Fruit fly (Drosophila melanogaster) whole organism, embryonic: ENCODE data around the gene CG15742.

Experiments
- ATbp ChIP-seq: fragments of 200-800 bp; sonication (Bioruptor generic); optimal IDR thresholded peaks from 2 replicates; lab custom pipeline; 2017; ENCODE audit warnings: missing biosample characterization, mild to moderate bottlenecking, missing genetic modification characterization, missing genetic modification reagents
- Adf1 ChIP-seq: fragments of 200-800 bp; sonication (Bioruptor generic); IDR thresholded peaks from 2 replicates; pipeline ENCODE4 v1.3.6; 2022; ENCODE audit warnings: missing biosample characterization, missing genetic modification characterization
- Aef1 ChIP-seq: fragments of 200-800 bp; sonication (Bioruptor generic); IDR thresholded peaks from 3 replicates; pipeline ENCODE4 v1.3.6; 2022; ENCODE audit warnings: missing biosample characterization, missing genetic modification characterization
- CG10274 ChIP-seq: fragments of 200-800 bp; sonication (Bioruptor generic); optimal IDR thresholded peaks from 3 replicates; lab custom pipeline; 2017; ENCODE audit warnings: missing biosample characterization, mild to moderate bottlenecking, missing genetic modification characterization
- CG10543 ChIP-seq: fragments of 200-800 bp; sonication (Bioruptor generic); optimal IDR thresholded peaks from 3 replicates; lab custom pipeline; 2017; ENCODE audit warnings: missing biosample characterization, mild to moderate bottlenecking, missing genetic modification characterization, moderate library complexity
- CG12155 ChIP-seq: fragments of 200-800 bp; sonication (Bioruptor generic); optimal IDR thresholded peaks from 3 replicates; lab custom pipeline; 2016; ENCODE audit warnings: missing biosample characterization, missing genetic modification characterization
- CG12299 ChIP-seq: fragments of 200-800 bp; sonication (Bioruptor generic); optimal IDR thresholded peaks from 2 replicates; lab custom pipeline; 2018; ENCODE audit warnings: missing biosample characterization, mild to moderate bottlenecking, missing genetic modification characterization
- CG13123 ChIP-seq: fragments of 200-800 bp; sonication (Bioruptor generic); optimal IDR thresholded peaks from 2 replicates; lab custom pipeline; 2016; ENCODE audit warnings: missing biosample characterization, missing genetic modification characterization
- CG13775 ChIP-seq: fragments of 200-800 bp; sonication (Bioruptor generic); optimal IDR thresholded peaks from 3 replicates; lab custom pipeline; 2017; ENCODE audit warnings: missing biosample characterization, mild to moderate bottlenecking, missing genetic modification characterization
- CG17385 ChIP-seq: fragments of 200-800 bp; sonication (Bioruptor generic); optimal IDR thresholded peaks from 3 replicates; lab custom pipeline; 2018; ENCODE audit warnings: missing biosample characterization, mild to moderate bottlenecking, missing genetic modification characterization
- CG18262 ChIP-seq: fragments of 200-800 bp; optimal IDR thresholded peaks from 3 replicates; lab custom pipeline; 2019; ENCODE audit warnings: missing biosample characterization, mild to moderate bottlenecking, missing genetic modification characterization, moderate library complexity
- CG1832 ChIP-seq: fragments of 200-800 bp; sonication (Bioruptor generic); optimal IDR thresholded peaks from 2 replicates; lab custom pipeline; 2017; ENCODE audit warnings: missing biosample characterization, mild to moderate bottlenecking, missing genetic modification characterization, inconsistent platforms
- CG2120 ChIP-seq: fragments of 200-800 bp; sonication (Bioruptor generic); optimal IDR thresholded peaks from 3 replicates; lab custom pipeline; 2016; ENCODE audit warnings: missing biosample characterization, missing genetic modification characterization
- CG33213 ChIP-seq: fragments of 200-800 bp; sonication (Bioruptor generic); optimal IDR thresholded peaks from 3 replicates; lab custom pipeline; 2016; ENCODE audit warnings: missing biosample characterization, missing genetic modification characterization
- CG7839 ChIP-seq: fragments of 200-800 bp; sonication (Bioruptor generic); optimal IDR thresholded peaks from 3 replicates; lab custom pipeline; 2018; ENCODE audit warnings: missing biosample characterization, mild to moderate bottlenecking, missing genetic modification characterization, moderate library complexity
- CG7928 ChIP-seq: fragments of 200-800 bp; sonication (Bioruptor generic); optimal IDR thresholded peaks from 2 replicates; lab custom pipeline; 2017; ENCODE audit warnings: missing biosample characterization, mild to moderate bottlenecking, missing genetic modification characterization
- CG8388 ChIP-seq: fragments of 200-800 bp; sonication (Bioruptor generic); optimal IDR thresholded peaks from 2 replicates; lab custom pipeline; 2019; ENCODE audit warnings: missing biosample characterization, mild to moderate bottlenecking, missing genetic modification characterization, moderate library complexity
- D ChIP-seq, 2 experiments: fragments of 200-800 bp in 1 of 2; fragments of >200 bp in 1 of 2; sonication (Bioruptor generic) in 1 of 2; optimal IDR thresholded peaks; 2 replicates in 1 of 2; 3 replicates in 1 of 2; lab custom pipeline; 2017; ENCODE audit warnings: mild to moderate bottlenecking in 1 of 2, missing biosample characterization in 1 of 2, missing genetic modification characterization in 1 of 2, missing genetic modification reagents in 1 of 2
- Dbx ChIP-seq: fragments of 200-800 bp; sonication (Bioruptor generic); IDR thresholded peaks from 3 replicates; pipeline ENCODE4 v1.3.6; 2022; ENCODE audit warnings: missing biosample characterization, missing genetic modification characterization
- Dip2 ChIP-seq: fragments of 200-800 bp; sonication (Bioruptor generic); IDR thresholded peaks from 2 replicates; pipeline ENCODE4 v1.3.6; 2022; ENCODE audit warnings: missing biosample characterization, missing genetic modification characterization
- Eip74EF ChIP-seq, 2 experiments: fragments of 200-800 bp in 1 of 2; fragments of >200 bp in 1 of 2; sonication (Bioruptor generic) in 1 of 2; optimal IDR thresholded peaks; 2 replicates each; lab custom pipeline; 2017 to 2019; ENCODE audit warnings: missing biosample characterization in 2 of 2, missing genetic modification characterization in 2 of 2, mild to moderate bottlenecking in 1 of 2, moderate library complexity in 1 of 2
- HLH54F ChIP-seq: fragments of 200-800 bp; sonication (Bioruptor generic); optimal IDR thresholded peaks from 3 replicates; lab custom pipeline; 2016; ENCODE audit warnings: missing biosample characterization, missing genetic modification characterization
- Jarid2 ChIP-seq: fragments of 200-800 bp; sonication (Bioruptor generic); optimal IDR thresholded peaks from 3 replicates; lab custom pipeline; 2017; ENCODE audit warnings: mild to moderate bottlenecking, missing biosample characterization, missing genetic modification reagents, missing genetic modification characterization
- Optix ChIP-seq: fragments of 200-800 bp; sonication (Bioruptor generic); IDR thresholded peaks from 3 replicates; pipeline ENCODE4 v1.3.6; 2022; ENCODE audit warnings: missing biosample characterization, missing genetic modification characterization
- Pdp1 ChIP-seq, 2 experiments: fragments of 200-800 bp; sonication (Bioruptor generic); optimal IDR thresholded peaks; 3 replicates each; lab custom pipeline; 2016; ENCODE audit warnings: missing biosample characterization in 2 of 2, missing genetic modification characterization in 2 of 2, mild to moderate bottlenecking in 1 of 2, moderate library complexity in 1 of 2
- Sox102F ChIP-seq: fragments of 200-800 bp; sonication (Bioruptor generic); optimal IDR thresholded peaks from 2 replicates; lab custom pipeline; 2018; ENCODE audit warnings: missing biosample characterization, mild to moderate bottlenecking, missing genetic modification characterization, moderate library complexity
- Sry-δ ChIP-seq: fragments of 200-800 bp; sonication (Bioruptor generic); optimal IDR thresholded peaks from 2 replicates; lab custom pipeline; 2016; ENCODE audit warnings: missing biosample characterization, missing genetic modification characterization
- ato ChIP-seq: fragments of 200-800 bp; sonication (Bioruptor generic); IDR thresholded peaks from 2 replicates; pipeline ENCODE4 v1.3.6; 2022; ENCODE audit warnings: missing biosample characterization, missing genetic modification characterization; ENCODE audit not compliant: partially characterized antibody
- btn ChIP-seq: fragments of 200-800 bp; sonication (Bioruptor generic); optimal IDR thresholded peaks from 2 replicates; lab custom pipeline; 2016; ENCODE audit warnings: missing biosample characterization, missing genetic modification characterization
- cg ChIP-seq: fragments of 200-800 bp; sonication (Bioruptor generic); optimal IDR thresholded peaks from 3 replicates; lab custom pipeline; 2019; ENCODE audit warnings: missing biosample characterization, mild to moderate bottlenecking, missing genetic modification characterization, moderate library complexity
- crol ChIP-seq: fragments of 200-800 bp; sonication (Bioruptor generic); IDR thresholded peaks from 2 replicates; pipeline ENCODE4 v1.3.6; 2022; ENCODE audit warnings: missing biosample characterization, missing genetic modification characterization
- ems ChIP-seq: fragments of 200-800 bp; sonication (Bioruptor generic); optimal IDR thresholded peaks from 3 replicates; lab custom pipeline; 2016; ENCODE audit warnings: missing biosample characterization, missing genetic modification characterization
- exex ChIP-seq: fragments of 200-800 bp; sonication (Bioruptor generic); optimal IDR thresholded peaks from 4 replicates; lab custom pipeline; 2018; ENCODE audit warnings: missing biosample characterization, mild to moderate bottlenecking, missing genetic modification characterization, moderate library complexity
- eyg ChIP-seq: fragments of 200-800 bp; sonication (Bioruptor generic); optimal IDR thresholded peaks from 3 replicates; lab custom pipeline; 2016; ENCODE audit warnings: missing biosample characterization, missing genetic modification characterization
- hb ChIP-seq: fragments of 200-800 bp; sonication (Bioruptor generic); IDR thresholded peaks from 3 replicates; pipeline ENCODE4 v1.3.6; 2022; ENCODE audit warnings: missing biosample characterization, missing genetic modification characterization; ENCODE audit not compliant: partially characterized antibody
- lmd ChIP-seq: fragments of 200-800 bp; sonication (Bioruptor generic); IDR thresholded peaks from 2 replicates; pipeline ENCODE4 v1.3.6; 2022; ENCODE audit warnings: missing biosample characterization, missing genetic modification characterization
- mirr ChIP-seq: fragments of 200-800 bp; sonication (Bioruptor generic); optimal IDR thresholded peaks from 3 replicates; lab custom pipeline; 2018; ENCODE audit warnings: missing biosample characterization, mild to moderate bottlenecking, missing genetic modification characterization
- nau ChIP-seq: fragments of 200-800 bp; sonication (Bioruptor generic); optimal IDR thresholded peaks from 3 replicates; lab custom pipeline; 2017; ENCODE audit warnings: missing biosample characterization, mild to moderate bottlenecking, missing genetic modification characterization, missing genetic modification reagents
- nom ChIP-seq: fragments of 200-800 bp; sonication (Bioruptor generic); optimal IDR thresholded peaks from 2 replicates; lab custom pipeline; 2017; ENCODE audit warnings: missing biosample characterization, missing genetic modification characterization, mild to moderate bottlenecking, moderate library complexity, missing genetic modification reagents
- org-1 ChIP-seq: fragments of 200-800 bp; sonication (Bioruptor generic); optimal IDR thresholded peaks from 2 replicates; lab custom pipeline; 2017; ENCODE audit warnings: missing biosample characterization, missing genetic modification characterization
- pnt ChIP-seq: fragments of 200-800 bp; sonication (Bioruptor generic); optimal IDR thresholded peaks from 3 replicates; lab custom pipeline; 2016; ENCODE audit warnings: missing biosample characterization, missing genetic modification characterization
- ranshi ChIP-seq: fragments of 200-800 bp; sonication (Bioruptor generic); IDR thresholded peaks from 2 replicates; pipeline ENCODE4 v1.3.6; 2022; ENCODE audit warnings: missing biosample characterization, missing genetic modification characterization
- row ChIP-seq: fragments of 200-800 bp; sonication (Bioruptor generic); IDR thresholded peaks from 3 replicates; pipeline ENCODE4 v1.3.6; 2022; ENCODE audit warnings: missing biosample characterization, missing genetic modification characterization
- slp2 ChIP-seq: fragments of 200-800 bp; sonication (Bioruptor generic); optimal IDR thresholded peaks from 2 replicates; lab custom pipeline; 2016; ENCODE audit warnings: missing biosample characterization, missing genetic modification characterization
- sug ChIP-seq: fragments of 200-800 bp; optimal IDR thresholded peaks from 2 replicates; lab custom pipeline; 2019; ENCODE audit warnings: missing biosample characterization, mild to moderate bottlenecking, missing genetic modification characterization, moderate library complexity
- tgo ChIP-seq: fragments of 200-800 bp; sonication (Bioruptor generic); IDR thresholded peaks from 3 replicates; pipeline ENCODE4 v1.3.6; 2022; ENCODE audit warnings: missing biosample characterization, missing genetic modification characterization
- yki ChIP-seq: fragments of >200 bp; optimal IDR thresholded peaks from 3 replicates; lab custom pipeline; 2018

CG15742 gene

DNA sequence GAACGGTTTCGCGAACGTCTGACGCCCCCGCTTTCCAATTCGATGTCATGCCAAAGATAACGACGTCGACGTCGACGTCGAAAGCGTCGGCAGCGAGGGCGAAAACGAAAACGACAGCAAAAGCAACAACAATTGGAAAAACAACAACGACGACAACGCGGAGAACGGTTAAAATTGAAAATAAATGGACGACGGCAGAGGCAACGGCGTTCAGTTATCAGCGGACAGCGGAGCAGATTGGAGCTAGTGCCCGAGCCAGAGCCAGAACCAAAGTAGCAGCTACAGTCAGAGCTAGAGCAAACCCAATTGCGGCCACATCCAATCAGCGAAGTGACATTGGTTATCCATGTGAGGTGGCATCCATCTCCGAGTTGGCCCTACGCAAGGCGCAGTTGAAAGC is 47.0 kb upstream of the CG15742 start (continued):
- peak; percentile 50 for TF ChIP-seq Jarid2
- TF ChIP-seq CG12299 (tag; lab: Kevin White, UChicago): no peak
- peak; percentile 28 for TF ChIP-seq nom (GFP tag; lab: Kevin White, UChicago)
- TF ChIP-seq exex (tag; lab: Kevin White, UChicago): peak; percentile 19
- TF ChIP-seq Eip74EF (GFP tag; optimal IDR thresholded peaks at IDR 0.05; lab: Kevin White, UChicago): no peak
- TF ChIP-seq CG1832 (GFP tag; lab: Kevin White, UChicago): no peak
- no peak for TF ChIP-seq CG33213 (GFP tag; lab: Kevin White, UChicago)
- TF ChIP-seq Sox102F (GFP tag; lab: Kevin White, UChicago): no peak
- no peak for TF ChIP-seq HLH54F (GFP tag; lab: Kevin White, UChicago)
- TF ChIP-seq sug (tag; lab: Kevin White, UChicago): peak; percentile 12

DNA sequence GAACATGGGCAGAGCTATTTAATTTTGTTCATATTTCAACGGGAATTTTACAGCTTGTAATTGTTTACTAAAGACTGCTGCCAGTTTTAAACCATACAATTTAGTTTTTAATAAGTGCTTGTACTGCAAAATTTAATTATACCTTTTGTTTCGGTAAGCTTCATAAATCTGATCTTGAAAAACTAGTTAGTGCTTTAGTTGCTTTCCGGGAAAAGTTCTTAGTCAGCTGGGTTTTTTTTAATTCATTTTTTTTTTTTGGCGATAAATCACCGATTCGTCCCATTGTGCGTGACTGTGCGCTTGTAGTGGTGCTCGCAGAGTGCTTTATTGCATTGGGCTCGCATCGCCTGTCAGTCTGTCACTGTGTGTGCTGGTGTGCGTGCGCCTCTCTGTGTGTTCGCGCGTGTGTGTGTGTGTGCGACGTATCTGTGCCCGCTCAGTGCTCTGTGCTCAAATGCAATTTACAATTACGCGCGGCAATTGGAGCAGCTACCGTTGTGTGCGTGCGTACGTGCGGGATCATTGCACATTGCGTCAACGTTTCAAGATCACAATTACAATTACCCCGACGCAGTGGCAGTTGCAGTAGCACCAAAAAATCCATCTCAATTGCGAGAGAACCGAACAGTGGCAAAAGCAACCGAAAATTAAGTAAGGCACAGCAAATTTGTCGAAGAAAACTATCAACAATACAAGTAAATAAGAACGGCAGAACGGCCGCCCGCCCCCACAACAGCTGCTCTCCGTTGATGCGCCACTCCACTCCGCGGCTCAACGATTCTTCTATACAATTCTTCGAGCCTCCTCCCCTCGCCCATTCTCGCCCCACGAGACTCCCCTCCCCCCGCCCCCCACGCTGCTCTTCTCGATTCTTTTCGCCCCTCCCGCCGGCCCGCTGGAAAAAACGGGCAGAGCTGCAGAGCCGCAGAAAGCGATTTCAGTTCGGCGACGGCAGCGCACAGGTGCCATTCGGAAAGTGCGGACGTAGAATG is 45.7 kb upstream of the CG15742 start:
- TF ChIP-seq CG12155 (GFP tag; lab: Kevin White, UChicago) (no peak), CG13123 (GFP tag; lab: Kevin White, UChicago) (no peak), lmd (GFP tag; lab: Robert Waterston, UW) (no peak), pnt (GFP tag; lab: Kevin White, UChicago) (no peak), Dip2 (GFP tag; lab: Robert Waterston, UW) (no peak), org-1 (GFP tag; lab: Kevin White, UChicago) (no peak), CG7839 (tag; lab: Kevin White, UChicago) (peak; percentile 7), D (optimal IDR thresholded peaks at IDR 0.05; lab: Kevin White, UChicago) (no peak), D (GFP tag; optimal IDR thresholded peaks at IDR 0.05; lab: Kevin White, UChicago) (peak; percentile 2), hb (GFP tag; lab: Robert Waterston, UW) (no peak), Sry-δ (GFP tag; lab: Kevin White, UChicago) (no peak), CG8388 (GFP tag; lab: Kevin White, UChicago) (no peak), CG18262 (no peak), ATbp (GFP tag; lab: Kevin White, UChicago) (peak; percentile 26), Optix (GFP tag; lab: Robert Waterston, UW) (no peak), CG7928 (no peak), mirr (GFP tag; lab: Kevin White, UChicago) (no peak), ranshi (GFP tag; lab: Robert Waterston, UW) (no peak), slp2 (GFP tag; lab: Kevin White, UChicago) (no peak), cg (GFP tag; lab: Kevin White, UChicago) (peak; percentile 83), nau (GFP tag; lab: Kevin White, UChicago) (peak; percentile 28), row (GFP tag; lab: Robert Waterston, UW) (peak; percentile 63), eyg (GFP tag; lab: Kevin White, UChicago) (no peak), tgo (GFP tag; lab: Robert Waterston, UW) (no peak), crol (GFP tag; lab: Robert Waterston, UW) (peak; percentile 98), CG2120 (GFP tag; lab: Kevin White, UChicago) (peak; percentile 12), Dbx (no peak), CG13775 (GFP tag; lab: Kevin White, UChicago) (no peak), CG10543 (GFP tag; lab: Kevin White, UChicago) (peak; percentile 23), Pdp1 (GFP tag; optimal IDR thresholded peaks at IDR 0.05; lab: Kevin White, UChicago) (peak in 1 of 2 experiments; percentile 25), Aef1 (GFP tag; lab: Robert Waterston, UW) (no peak), yki (no peak), btn (GFP tag; lab: Kevin White, UChicago) (no peak), CG10274 (GFP tag; lab: Kevin White, UChicago) (no peak), CG17385 (GFP tag; lab: Kevin White, UChicago) (no peak), ems (GFP tag; lab: Kevin White, UChicago) (no peak), Adf1 (GFP tag; lab: Robert Waterston, UW) (peak; percentile 45), ato (GFP tag; lab: Robert Waterston, UW) (no peak)
